Worm (Caenorhabditis elegans): Measurements from ENCODE around the gene ZK177.2.
"Not testable (repeated sequence)": the region's sequence is repeated elsewhere in the genome, so short reads cannot be mapped to it uniquely, and the experiment has no call there.

ZK177.2 gene

DNA sequence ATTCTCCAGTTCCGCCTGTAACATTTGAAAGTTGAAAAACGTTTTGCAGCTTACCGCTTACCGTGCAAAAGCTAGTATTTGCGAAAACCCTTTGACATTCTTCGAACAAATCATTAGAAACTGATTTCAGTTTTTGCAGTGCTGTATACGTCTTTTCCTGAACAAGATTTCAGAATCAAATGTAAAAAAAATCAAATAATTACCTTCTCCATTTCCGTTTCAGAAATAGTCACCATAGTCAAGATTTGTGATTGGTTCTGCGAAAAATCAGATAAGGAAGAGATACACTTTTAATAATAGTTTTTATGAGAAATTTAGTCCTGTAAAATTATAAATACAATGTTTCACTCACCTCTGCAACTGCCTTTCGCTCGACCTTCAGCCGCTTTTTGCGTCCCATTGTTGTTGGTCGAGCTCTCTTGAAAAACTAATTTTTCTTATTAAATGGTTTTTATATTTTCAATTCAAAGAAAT lies 12.9 kb downstream of the ZK177.2 start, which contains the start of gene C17C3.9:
Gene C17C3.9 (minus strand): TSS at position 424 of the 474 bp plus-strand sequence.
- no peak for TF ChIP-seq elt-2 (tag; optimal IDR thresholded peaks at IDR 0.05)
- no peak for TF ChIP-seq C16A3.4 (tag; optimal IDR thresholded peaks at IDR 0.05)
- no peak for TF ChIP-seq unc-98 (GFP tag; IDR thresholded peaks at IDR 0.05)
- TF ChIP-seq nhr-19 (GFP tag; conservative IDR thresholded peaks at IDR 0.05): no peak
- no peak for TF ChIP-seq C04F5.9 (tag; optimal IDR thresholded peaks at IDR 0.05)
- TF ChIP-seq tbx-2 (tag; optimal IDR thresholded peaks at IDR 0.05): no peak
- no peak for TF ChIP-seq rnt-1 (tag; optimal IDR thresholded peaks at IDR 0.05)
- TF ChIP-seq alr-1 (tag; optimal IDR thresholded peaks at IDR 0.05; ENCODE audit: borderline replicate concordance): no peak
- no peak for TF ChIP-seq mef-2 (tag; optimal IDR thresholded peaks at IDR 0.05)
- no peak for TF ChIP-seq vab-15 (tag; optimal IDR thresholded peaks at IDR 0.05)
- TF ChIP-seq lin-14 (GFP tag; optimal IDR thresholded peaks at IDR 0.05): no peak
- no peak for TF ChIP-seq unc-86 (tag; optimal IDR thresholded peaks at IDR 0.05)
- TF ChIP-seq ces-1 (GFP tag; optimal IDR thresholded peaks at IDR 0.05): no peak
- no peak for TF ChIP-seq lin-15B (tag; optimal IDR thresholded peaks at IDR 0.05)
- no peak for TF ChIP-seq ztf-11 (tag; optimal IDR thresholded peaks at IDR 0.05)
- TF ChIP-seq ceh-88 (GFP tag; IDR thresholded peaks at IDR 0.05): no peak
- TF ChIP-seq ceh-90 (tag; optimal IDR thresholded peaks at IDR 0.05): no peak
- TF ChIP-seq pag-3 (tag; optimal IDR thresholded peaks at IDR 0.05; ENCODE audit: borderline replicate concordance, insufficient read depth): no peak

DNA sequence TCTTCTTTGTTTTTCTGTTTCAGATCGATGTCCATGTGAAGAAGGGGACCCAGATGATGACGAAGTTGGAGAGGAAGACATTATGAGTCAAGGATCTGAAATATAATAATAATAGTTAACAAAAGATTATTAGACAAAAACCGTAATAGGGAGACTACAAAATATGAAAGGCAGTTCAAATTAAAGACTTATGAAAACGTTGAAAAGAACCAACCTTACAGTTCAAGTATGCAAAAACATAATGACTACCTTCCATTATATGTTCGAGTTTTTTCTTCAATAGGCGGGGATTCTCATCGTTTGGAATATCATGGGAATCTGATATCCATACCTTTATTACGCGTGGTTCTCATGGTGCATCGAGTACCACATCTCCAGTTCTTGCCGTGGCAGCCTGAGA lies 14.6 kb downstream of the ZK177.2 start, which contains the start of gene hlh-26:
Gene hlh-26 (minus strand): TSS at position 101 of the 400 bp plus-strand sequence.
- no peak for TF ChIP-seq lin-15B (tag; optimal IDR thresholded peaks at IDR 0.05)
- TF ChIP-seq nhr-28 (tag; optimal IDR thresholded peaks at IDR 0.05): no peak
- TF ChIP-seq egl-27 (tag; optimal IDR thresholded peaks at IDR 0.05): no peak
- no peak for TF ChIP-seq sup-37 (GFP tag; optimal IDR thresholded peaks at IDR 0.05)
- TF ChIP-seq nhr-71 (tag; optimal IDR thresholded peaks at IDR 0.05): no peak
- no peak for TF ChIP-seq fkh-8 (tag; optimal IDR thresholded peaks at IDR 0.05)
- TF ChIP-seq rnt-1 (tag; optimal IDR thresholded peaks at IDR 0.05): no peak
- no peak for TF ChIP-seq skn-1 (tag; optimal IDR thresholded peaks at IDR 0.05)
- TF ChIP-seq swsn-7 (tag; optimal IDR thresholded peaks at IDR 0.05): no peak
- TF ChIP-seq zip-4 (GFP tag; optimal IDR thresholded peaks at IDR 0.05): no peak
- TF ChIP-seq C16A3.4 (tag; optimal IDR thresholded peaks at IDR 0.05): no peak
- TF ChIP-seq nhr-12 (tag; optimal IDR thresholded peaks at IDR 0.05): no peak
- TF ChIP-seq jun-1 (tag; optimal IDR thresholded peaks at IDR 0.05): no peak
- TF ChIP-seq xbp-1 (tag; optimal IDR thresholded peaks at IDR 0.05): no peak
- TF ChIP-seq lin-13 (GFP tag; optimal IDR thresholded peaks at IDR 0.05): no peak
- no peak for TF ChIP-seq nhr-90 (tag; optimal IDR thresholded peaks at IDR 0.05; ENCODE audit: poor library complexity)
- no peak for TF ChIP-seq tlp-1 (tag; optimal IDR thresholded peaks at IDR 0.05)

- not testable (repeated sequence) for TF ChIP-seq sptf-1 (tag; optimal IDR thresholded peaks at IDR 0.05); zag-1 (tag; optimal IDR thresholded peaks at IDR 0.05); Y116A8C.19 (tag; optimal IDR thresholded peaks at IDR 0.05; ENCODE audit: borderline replicate concordance)
These were observed 15.9 kb downstream of the ZK177.2 start, which contains the start of gene hlh-25 for ce11 chrII:5534939-5535338. Gene hlh-25, plus strand, starts transcription at chrII:5535239.

ce11 chrII:5537078-5537477 lies 18.1 kb downstream of the ZK177.2 start:
- TF ChIP-seq ets-5 (GFP tag; IDR thresholded peaks at IDR 0.05): no peak
- TF ChIP-seq C34B4.2 (tag; optimal IDR thresholded peaks at IDR 0.05): no peak
- TF ChIP-seq nhr-71 (tag; optimal IDR thresholded peaks at IDR 0.05): no peak
- no peak for TF ChIP-seq ztf-4 (tag; optimal IDR thresholded peaks at IDR 0.05)
- TF ChIP-seq fkh-8 (tag; optimal IDR thresholded peaks at IDR 0.05): no peak
- no peak for TF ChIP-seq lin-35 (GFP tag; optimal IDR thresholded peaks at IDR 0.05)
- no peak for TF ChIP-seq hpl-2 (GFP tag; optimal IDR thresholded peaks at IDR 0.05)
- no peak for TF ChIP-seq ceh-82 (tag; optimal IDR thresholded peaks at IDR 0.05)
- TF ChIP-seq ztf-11 (tag; optimal IDR thresholded peaks at IDR 0.05): no peak
- TF ChIP-seq aly-2 (tag; optimal IDR thresholded peaks at IDR 0.05): no peak
- no peak for TF ChIP-seq tbx-2 (tag; optimal IDR thresholded peaks at IDR 0.05)
